Worm (Caenorhabditis elegans) whole organism, dauer: ENCODE data around the gene csn-5.

ENCODE experiments used
- unc-62 ChIP-seq: sonication (generic microtip); optimal IDR thresholded peaks from 2 replicates; lab custom pipeline; 2017; ENCODE audit warnings: missing biosample characterization, missing genetic modification reagents, missing genetic modification characterization

Gene csn-5

DNA sequence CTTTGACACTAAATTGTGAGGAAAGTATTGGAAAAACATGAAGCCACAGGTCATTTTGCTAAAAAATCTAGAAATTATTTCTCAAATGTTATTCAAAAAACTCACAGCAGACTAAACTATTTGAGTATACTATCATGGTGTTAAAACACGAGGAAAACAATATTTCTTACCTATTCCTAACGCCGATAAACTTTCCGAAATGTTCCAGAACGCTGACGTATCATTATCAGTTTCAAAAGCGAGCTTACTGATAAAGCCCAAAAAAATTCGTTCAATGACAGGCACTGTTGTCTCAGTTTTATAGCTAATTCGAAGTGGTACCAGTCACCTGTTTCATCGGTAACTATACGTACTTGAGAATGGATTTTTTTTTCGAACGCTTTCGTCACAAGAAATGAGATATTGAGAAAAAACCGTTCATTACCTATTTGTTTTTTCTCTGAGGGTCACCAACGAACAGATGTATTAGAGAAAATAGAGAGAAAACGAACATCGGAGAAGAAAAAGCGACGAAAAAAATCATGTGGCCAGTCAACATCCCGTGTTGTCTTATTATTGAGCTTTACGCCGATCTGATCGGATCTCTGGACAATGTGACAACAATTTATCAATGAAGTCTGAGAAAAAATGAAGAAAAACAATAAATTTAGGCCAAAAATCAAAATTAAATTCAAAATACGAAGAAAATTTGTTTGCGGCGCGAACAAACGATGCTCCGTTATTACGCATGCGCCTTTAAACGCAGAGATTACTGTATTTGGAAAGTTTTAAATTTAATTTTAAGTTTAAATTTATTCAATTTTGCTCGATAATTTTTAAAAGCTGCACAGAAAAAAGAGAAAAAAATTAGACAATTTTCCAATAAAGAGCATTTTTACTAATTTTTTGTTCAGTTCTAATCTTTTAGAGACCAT is 17.0 kb downstream of the csn-5 start:
- no peak for TF ChIP-seq unc-62

DNA sequence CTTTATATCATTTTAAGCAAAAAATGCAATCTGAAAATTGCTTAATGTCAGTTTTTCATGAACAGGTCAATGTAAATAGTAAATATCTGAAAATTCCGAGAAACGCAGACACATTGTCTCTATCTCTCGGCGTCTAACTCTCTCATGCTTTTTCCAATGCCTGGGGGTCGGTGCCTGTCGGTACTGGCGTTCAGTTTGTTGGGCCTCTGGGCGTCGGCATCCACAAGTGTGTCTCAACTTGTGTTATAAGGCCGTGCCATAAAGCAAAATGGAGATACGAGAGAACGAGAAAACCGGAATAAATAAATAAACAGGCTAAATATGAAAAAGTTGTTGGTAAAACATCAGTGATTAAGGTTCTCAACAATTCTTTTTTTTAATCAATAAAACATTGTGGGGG is 17.9 kb downstream of the csn-5 start:
- no peak for TF ChIP-seq unc-62

DNA sequence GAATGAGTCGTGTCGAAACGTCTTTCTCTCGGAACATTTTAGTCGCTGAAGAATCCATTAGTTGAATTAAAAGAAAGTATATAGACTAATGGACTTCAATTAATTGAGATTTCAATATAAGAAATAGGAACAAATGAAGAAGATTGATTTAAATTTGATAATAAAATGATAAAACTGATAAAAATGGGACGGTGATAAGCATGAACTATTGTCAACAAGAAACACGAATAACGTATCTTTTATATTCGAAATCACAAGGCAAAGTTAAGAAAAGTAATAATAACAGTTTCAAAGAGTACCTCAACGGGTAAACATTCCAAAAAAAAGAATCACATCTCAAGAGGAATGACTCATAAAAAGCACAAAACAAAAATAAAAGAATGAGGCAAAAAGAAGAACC is 20.1 kb downstream of the csn-5 start, which contains the start of gene T19E7.6:
TSS of gene T19E7.6 (minus strand) at position 45 of the 400 bp plus-strand sequence.
- no peak for TF ChIP-seq unc-62

DNA sequence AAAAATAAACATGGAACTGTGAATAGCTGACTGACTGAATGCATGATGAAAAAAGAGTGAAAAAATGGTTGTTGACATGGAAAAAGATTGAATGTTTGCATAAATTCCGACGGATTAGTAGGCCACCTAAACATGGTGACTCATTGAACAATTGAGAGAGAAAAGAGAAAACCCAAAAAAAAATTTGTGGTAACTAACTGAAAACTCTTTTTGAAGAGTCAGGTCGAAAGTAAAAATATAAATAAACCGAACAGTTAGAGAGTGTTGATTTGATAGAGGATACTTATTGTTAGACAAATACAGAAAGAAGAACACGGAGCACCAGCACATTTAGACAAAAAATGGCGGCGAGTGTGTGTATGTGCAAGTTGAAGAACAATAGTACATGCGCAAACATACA is 22.0 kb downstream of the csn-5 start:
- TF ChIP-seq unc-62: no peak

DNA sequence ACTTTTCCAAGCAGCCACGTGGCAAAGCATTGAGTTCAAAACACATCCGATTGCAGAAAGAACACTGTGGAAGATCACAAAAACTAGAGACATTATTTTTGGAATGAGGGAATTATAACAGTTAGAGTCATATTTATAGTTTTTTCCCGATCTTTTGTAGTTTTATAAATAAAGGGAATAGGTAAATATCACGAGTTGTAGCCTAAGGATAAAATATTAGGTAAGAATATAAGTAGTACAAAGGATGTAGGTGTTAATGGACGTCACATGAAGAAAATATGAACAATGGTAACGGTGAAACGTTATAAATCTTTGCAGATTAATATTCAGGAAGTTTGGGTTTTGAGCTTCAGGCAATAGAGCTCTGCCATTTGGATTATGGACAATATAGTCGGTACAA is 25.1 kb downstream of the csn-5 start, which contains the start of gene srd-5:
TSS of gene srd-5 (minus strand) at position 101 of the 400 bp plus-strand sequence.
- no peak for TF ChIP-seq unc-62

DNA sequence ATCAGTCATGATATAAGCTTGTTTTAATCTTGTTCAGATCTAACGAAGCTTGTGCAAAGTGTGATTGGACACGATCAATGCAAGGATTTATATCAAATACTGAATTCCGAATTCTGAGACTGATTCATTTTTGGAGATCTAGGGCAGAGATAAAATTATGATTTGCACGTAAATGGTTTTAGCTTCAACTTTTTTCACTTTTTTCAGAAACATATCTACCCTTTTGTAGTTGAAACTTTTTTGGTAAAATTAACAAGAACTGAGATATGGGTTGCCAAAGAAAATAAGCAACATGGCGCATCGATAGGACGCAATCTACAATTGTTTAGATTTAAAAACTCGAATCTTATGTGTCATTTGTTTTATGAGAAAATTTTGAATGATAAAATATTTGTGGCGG is 28.7 kb downstream of the csn-5 start, which contains the start of gene C55C3.4:
TSS of gene C55C3.4 (minus strand) at position 101 of the 400 bp plus-strand sequence.
- no peak for TF ChIP-seq unc-62

DNA sequence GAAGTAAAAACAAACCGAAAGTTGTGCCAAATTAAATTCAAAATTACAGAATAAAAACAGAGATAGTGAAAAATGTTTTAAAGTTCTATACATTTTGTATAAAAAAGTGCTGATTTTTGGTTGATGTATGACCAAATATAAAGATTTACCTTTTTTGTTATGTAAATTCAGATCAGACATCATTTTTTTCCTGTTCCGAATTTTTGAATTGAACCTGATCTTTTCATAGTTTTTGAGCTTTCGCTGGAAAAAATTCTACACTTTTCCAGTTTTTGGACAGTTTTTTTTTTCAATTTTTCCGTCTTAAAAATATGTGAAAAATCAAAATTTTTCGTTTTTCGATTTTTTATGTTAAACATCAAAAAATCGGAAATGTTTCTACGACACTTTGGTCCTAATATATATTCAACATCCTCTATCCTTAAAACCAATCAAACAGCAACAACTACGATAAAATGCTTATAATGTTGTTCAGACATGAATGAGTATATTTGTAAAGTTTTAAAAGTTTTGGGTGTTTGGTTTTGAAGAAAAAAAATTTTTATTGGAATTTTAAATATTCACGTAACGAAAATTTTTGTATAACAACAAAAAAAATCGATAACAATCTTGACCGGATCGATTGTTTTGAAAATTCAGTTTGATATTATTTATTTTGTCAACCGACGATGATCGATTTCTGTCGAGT is 33.4 kb downstream of the csn-5 start, which contains the start of the genes C55C3.7 and C55C3.6:
TSS of gene C55C3.7 (minus strand) at position 101 of the 688 bp plus-strand sequence.
TSS of gene C55C3.6 (plus strand) at position 638 of the 688 bp plus-strand sequence.
- TF ChIP-seq unc-62: no peak

DNA sequence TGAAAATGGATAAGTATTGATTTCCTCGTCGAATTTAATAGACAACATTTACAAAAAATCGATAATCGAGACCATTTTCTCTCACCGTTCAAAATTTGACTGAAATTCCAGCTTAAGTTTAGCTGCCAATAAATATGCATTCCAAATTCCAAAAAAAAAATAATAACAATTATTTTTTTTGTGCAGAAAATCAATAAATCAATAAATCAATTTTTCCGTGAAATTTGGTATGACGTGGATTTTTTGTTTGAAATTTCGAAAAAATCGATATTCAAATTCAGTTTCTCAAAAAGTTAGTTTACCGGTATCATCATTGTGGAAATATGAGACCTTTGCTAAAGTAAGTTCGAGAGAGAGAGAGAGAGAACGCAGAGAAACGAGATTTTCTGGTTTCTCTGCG is 35.7 kb downstream of the csn-5 start, which contains the start of gene C55C3.3:
TSS of gene C55C3.3 (plus strand) at position 274 of the 400 bp plus-strand sequence.
- no peak for TF ChIP-seq unc-62

DNA sequence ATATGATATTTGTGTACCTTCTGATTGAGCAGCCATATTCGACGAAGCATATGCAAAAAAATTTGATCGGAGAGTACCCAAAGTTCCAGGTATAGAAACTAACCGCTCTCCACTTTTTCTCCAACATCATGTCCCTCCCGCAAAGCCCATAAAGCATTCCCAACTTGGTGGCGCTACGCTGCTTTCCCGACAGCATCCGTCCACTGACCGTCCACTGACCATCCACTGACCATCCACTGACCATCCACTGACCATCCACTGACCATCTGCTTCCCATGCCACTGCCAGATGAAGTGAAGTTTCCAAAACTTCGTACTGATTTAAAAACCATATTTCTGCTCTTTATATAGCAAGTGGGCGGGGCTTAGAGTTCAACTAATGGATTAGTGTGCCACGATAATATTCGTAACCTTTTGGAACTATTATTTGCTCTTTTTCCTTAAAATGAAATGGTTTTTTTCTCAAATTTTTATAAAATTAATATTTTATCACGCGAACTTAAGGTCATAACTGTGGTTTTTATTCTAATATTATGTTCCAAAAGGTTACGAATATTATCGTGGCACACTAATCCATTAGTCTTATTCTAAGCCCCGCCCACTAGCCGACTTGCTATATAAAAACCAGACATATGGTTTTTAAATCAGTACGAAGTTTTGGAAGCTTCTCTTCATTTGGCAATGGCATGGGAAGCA is 41.2 kb downstream of the csn-5 start, which contains the start of gene C55C3.8:
TSS of gene C55C3.8 (plus strand) at position 645 of the 695 bp plus-strand sequence.
- TF ChIP-seq unc-62: no peak

DNA sequence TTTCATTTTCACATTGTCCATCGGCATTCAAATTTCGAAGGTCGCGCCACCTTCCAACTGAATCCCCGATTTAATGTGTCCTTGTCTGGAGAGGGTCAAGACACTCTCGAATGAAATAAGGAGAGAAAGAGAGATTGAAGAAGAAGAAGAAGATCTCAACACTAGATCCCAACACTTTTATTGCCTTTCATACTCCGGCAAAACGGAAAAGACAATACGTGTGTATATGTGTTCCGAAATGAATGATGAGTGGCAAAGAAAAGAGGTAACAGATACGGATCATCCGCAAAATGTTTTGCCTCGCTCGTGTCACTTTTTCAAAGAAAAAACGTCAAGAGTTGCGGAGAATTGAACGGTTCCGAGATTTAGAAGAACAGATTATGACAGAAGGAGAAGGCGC is 51.0 kb downstream of the csn-5 start:
- TF ChIP-seq unc-62: no peak
